Worm (Caenorhabditis elegans) whole organism, young adult: ENCODE results near the gene ubc-26.

ENCODE experiments used
- B0261.1 ChIP-seq: sonication (generic microtip); optimal IDR thresholded peaks from 2 replicates; lab custom pipeline; 2016; ENCODE audit warnings: mild to moderate bottlenecking, missing genetic modification characterization, moderate library complexity, missing compliant biosample characterization
- B0336.3 ChIP-seq: fragments of 200-800 bp; sonication (Bioruptor generic); IDR thresholded peaks from 2 replicates; pipeline ENCODE4 v1.3.6; 2022; ENCODE audit warnings: missing genetic modification characterization, missing compliant biosample characterization
- F10E7.11 ChIP-seq: sonication (generic microtip); optimal IDR thresholded peaks from 2 replicates; lab custom pipeline; 2017; ENCODE audit warnings: mild to moderate bottlenecking, missing genetic modification characterization, moderate library complexity, missing compliant biosample characterization
- F37B4.10 ChIP-seq: fragments of 200-800 bp; sonication (Bioruptor generic); IDR thresholded peaks from 2 replicates; pipeline ENCODE4 v1.3.6; 2022; ENCODE audit warnings: missing genetic modification characterization, missing compliant biosample characterization
- F55B11.4 ChIP-seq: sonication (generic microtip); optimal IDR thresholded peaks from 2 replicates; lab custom pipeline; 2016; ENCODE audit warnings: missing compliant biosample characterization, missing genetic modification characterization, borderline replicate concordance; ENCODE audit not compliant: insufficient read depth
- F57C9.4 ChIP-seq: sonication (generic microtip); optimal IDR thresholded peaks from 2 replicates; lab custom pipeline; 2017; ENCODE audit warnings: mild to moderate bottlenecking, missing genetic modification characterization, missing compliant biosample characterization
- K12H6.12 ChIP-seq: fragments of 200-800 bp; sonication (Bioruptor generic); optimal IDR thresholded peaks from 2 replicates; lab custom pipeline; 2018; ENCODE audit warnings: mild to moderate bottlenecking, missing genetic modification characterization, missing compliant biosample characterization
- Y53G8AR.9 ChIP-seq: fragments of 200-800 bp; sonication (Bioruptor generic); conservative IDR thresholded peaks from 2 replicates; pipeline ENCODE4 v1.3.6; 2022; ENCODE audit warnings: missing genetic modification reagents, missing genetic modification characterization, missing compliant biosample characterization
- ama-1 ChIP-seq, 3 experiments: fragments of 150-350 bp in 1 of 3; sonication (generic microtip) in 2 of 3; optimal IDR thresholded peaks; 2 replicates each; lab custom pipeline; 2014 to 2018; ENCODE audit warnings: missing biosample characterization in 2 of 3, missing genetic modification characterization in 2 of 3, missing genetic modification reagents in 2 of 3
- aptf-2 ChIP-seq: fragments of 200-800 bp; sonication (Bioruptor generic); conservative IDR thresholded peaks from 2 replicates; pipeline ENCODE4 v1.3.6; 2022; ENCODE audit warnings: missing genetic modification reagents, missing genetic modification characterization, missing compliant biosample characterization
- atf-7 ChIP-seq: sonication (generic microtip); optimal IDR thresholded peaks from 2 replicates; lab custom pipeline; 2017; ENCODE audit warnings: mild to moderate bottlenecking, missing genetic modification characterization, missing compliant biosample characterization
- bed-1 ChIP-seq: fragments of 200-800 bp; sonication (Bioruptor generic); IDR thresholded peaks from 2 replicates; pipeline ENCODE4 v1.3.6; 2022; ENCODE audit warnings: missing genetic modification reagents, missing genetic modification characterization, missing compliant biosample characterization
- ceh-40 ChIP-seq: fragments of 200-800 bp; sonication (Bioruptor generic); IDR thresholded peaks from 2 replicates; pipeline ENCODE4 v1.3.6; 2022; ENCODE audit warnings: missing genetic modification characterization, missing compliant biosample characterization
- ceh-91 ChIP-seq: fragments of 200-800 bp; sonication (Bioruptor generic); IDR thresholded peaks from 2 replicates; pipeline ENCODE4 v1.3.6; 2022; ENCODE audit warnings: missing genetic modification reagents, missing genetic modification characterization, missing compliant biosample characterization
- chd-7 ChIP-seq: sonication (generic microtip); optimal IDR thresholded peaks from 2 replicates; lab custom pipeline; 2016; ENCODE audit warnings: mild to moderate bottlenecking, missing genetic modification characterization, moderate library complexity, missing compliant biosample characterization
- dox-1 ChIP-seq: fragments of 200-800 bp; sonication (Bioruptor generic); IDR thresholded peaks from 2 replicates; pipeline ENCODE4 v1.3.6; 2022; ENCODE audit warnings: missing genetic modification reagents, missing genetic modification characterization, missing compliant biosample characterization
- dpl-1 ChIP-seq: fragments of 150-350 bp; optimal IDR thresholded peaks from 2 replicates; lab custom pipeline; 2014; ENCODE audit warnings: missing biosample characterization, missing genetic modification reagents, missing genetic modification characterization
- egl-44 ChIP-seq: fragments of 200-800 bp; sonication (Bioruptor generic); IDR thresholded peaks from 2 replicates; pipeline ENCODE4 v1.3.6; 2022; ENCODE audit warnings: missing genetic modification reagents, missing genetic modification characterization, missing compliant biosample characterization
- egrh-3 ChIP-seq: fragments of 200-800 bp; sonication (Bioruptor generic); IDR thresholded peaks from 2 replicates; pipeline ENCODE4 v1.3.6; 2022; ENCODE audit warnings: missing genetic modification reagents, missing genetic modification characterization, missing compliant biosample characterization
- fkh-3 ChIP-seq: sonication (generic microtip); optimal IDR thresholded peaks from 2 replicates; lab custom pipeline; 2016; ENCODE audit warnings: mild to moderate bottlenecking, missing genetic modification characterization, missing compliant biosample characterization
- hmg-1.2 ChIP-seq: fragments of 200-800 bp; sonication (Bioruptor generic); IDR thresholded peaks from 2 replicates; pipeline ENCODE4 v1.3.6; 2022; ENCODE audit warnings: missing genetic modification reagents, missing genetic modification characterization, missing compliant biosample characterization
- hrde-1 ChIP-seq: sonication (generic microtip); optimal IDR thresholded peaks from 2 replicates; lab custom pipeline; 2016; ENCODE audit warnings: missing genetic modification characterization, mild to moderate bottlenecking, missing compliant biosample characterization, moderate library complexity, missing genotype, missing genetic modification reagents, borderline replicate concordance
- let-526 ChIP-seq: fragments of 200-800 bp; sonication (Bioruptor generic); IDR thresholded peaks from 2 replicates; pipeline ENCODE4 v1.3.6; 2022; ENCODE audit warnings: missing genetic modification reagents, missing genetic modification characterization, missing compliant biosample characterization
- lin-54 ChIP-seq: fragments of 200-800 bp; sonication (Bioruptor generic); optimal IDR thresholded peaks from 2 replicates; lab custom pipeline; 2018; ENCODE audit warnings: mild to moderate bottlenecking, missing genetic modification characterization, missing compliant biosample characterization
- lir-1 ChIP-seq: fragments of 200-800 bp; sonication (Bioruptor generic); conservative IDR thresholded peaks from 2 replicates; pipeline ENCODE4 v1.3.6; 2022; ENCODE audit warnings: missing genetic modification reagents, missing genetic modification characterization, missing compliant biosample characterization
- lsl-1 ChIP-seq: fragments of 200-800 bp; sonication (Bioruptor generic); optimal IDR thresholded peaks from 2 replicates; lab custom pipeline; 2018; ENCODE audit warnings: mild to moderate bottlenecking, missing genetic modification characterization, moderate library complexity, missing compliant biosample characterization
- madf-6 ChIP-seq: fragments of 200-800 bp; sonication (Bioruptor generic); IDR thresholded peaks from 2 replicates; pipeline ENCODE4 v1.3.6; 2022; ENCODE audit warnings: missing genetic modification reagents, missing genetic modification characterization, missing compliant biosample characterization
- madf-8 ChIP-seq: fragments of 200-800 bp; sonication (Bioruptor generic); conservative IDR thresholded peaks from 2 replicates; pipeline ENCODE4 v1.3.6; 2022; ENCODE audit warnings: missing genetic modification reagents, missing genetic modification characterization, missing compliant biosample characterization
- mcd-1 ChIP-seq: fragments of 200-800 bp; sonication (Bioruptor generic); IDR thresholded peaks from 2 replicates; pipeline ENCODE4 v1.3.6; 2022; ENCODE audit warnings: missing genetic modification reagents, missing genetic modification characterization, missing compliant biosample characterization
- nfyb-1 ChIP-seq: fragments of 200-800 bp; sonication (Bioruptor generic); IDR thresholded peaks from 2 replicates; pipeline ENCODE4 v1.3.6; 2022; ENCODE audit warnings: missing genetic modification reagents, missing genetic modification characterization, missing compliant biosample characterization
- rcor-1 ChIP-seq: fragments of 200-800 bp; sonication (Bioruptor generic); IDR thresholded peaks from 2 replicates; pipeline ENCODE4 v1.3.6; 2022; ENCODE audit warnings: missing genetic modification reagents, missing genetic modification characterization, missing compliant biosample characterization
- rec-8 ChIP-seq, 2 experiments: sonication (generic microtip); optimal IDR thresholded peaks; 2 replicates each; lab custom pipeline; 2016; ENCODE audit warnings: mild to moderate bottlenecking in 2 of 2, missing genetic modification characterization in 2 of 2, missing genetic modification reagents in 2 of 2, missing genotype in 2 of 2, missing biosample characterization in 1 of 2, missing compliant biosample characterization in 1 of 2, moderate library complexity in 1 of 2
- repo-1 ChIP-seq: sonication (generic microtip); optimal IDR thresholded peaks from 2 replicates; lab custom pipeline; 2017; ENCODE audit warnings: mild to moderate bottlenecking, missing genetic modification characterization, missing compliant biosample characterization
- sea-2 ChIP-seq: fragments of 200-800 bp; sonication (Bioruptor generic); IDR thresholded peaks from 2 replicates; pipeline ENCODE4 v1.3.6; 2022; ENCODE audit warnings: missing genetic modification characterization, missing compliant biosample characterization
- snpc-1.3 ChIP-seq: sonication (generic microtip); optimal IDR thresholded peaks from 2 replicates; lab custom pipeline; 2017; ENCODE audit warnings: missing genetic modification characterization, mild to moderate bottlenecking, missing compliant biosample characterization, antibody characterized with exemption, moderate library complexity, missing genotype, missing genetic modification reagents; ENCODE audit not compliant: insufficient read depth
- tbp1 ChIP-seq: fragments of 200-800 bp; sonication (Bioruptor generic); optimal IDR thresholded peaks from 2 replicates; lab custom pipeline; 2018; ENCODE audit warnings: mild to moderate bottlenecking, missing genetic modification characterization, missing compliant biosample characterization
- unc-62 ChIP-seq: fragments of 150-350 bp; optimal IDR thresholded peaks from 2 replicates; lab custom pipeline; 2014; ENCODE audit warnings: missing biosample characterization, missing genetic modification reagents, missing genetic modification characterization
- zfh-2 ChIP-seq: fragments of 200-800 bp; sonication (Bioruptor generic); conservative IDR thresholded peaks from 2 replicates; pipeline ENCODE4 v1.3.6; 2022; ENCODE audit warnings: missing genetic modification reagents, missing genetic modification characterization, missing compliant biosample characterization
- ztf-18 ChIP-seq: sonication (generic microtip); optimal IDR thresholded peaks from 2 replicates; lab custom pipeline; 2016; ENCODE audit warnings: missing genotype, mild to moderate bottlenecking, missing genetic modification characterization, missing compliant biosample characterization
- ztf-22 ChIP-seq: fragments of 200-800 bp; sonication (Bioruptor generic); optimal IDR thresholded peaks from 2 replicates; lab custom pipeline; 2018; ENCODE audit warnings: mild to moderate bottlenecking, missing genetic modification characterization, moderate library complexity, missing compliant biosample characterization
- ztf-25 ChIP-seq: fragments of 200-800 bp; sonication (Bioruptor generic); IDR thresholded peaks from 2 replicates; pipeline ENCODE4 v1.3.6; 2022; ENCODE audit warnings: missing genetic modification reagents, missing genetic modification characterization, missing compliant biosample characterization
- ztf-3 ChIP-seq: fragments of 200-800 bp; sonication (Bioruptor generic); optimal IDR thresholded peaks from 2 replicates; lab custom pipeline; 2018; ENCODE audit warnings: mild to moderate bottlenecking, missing genetic modification characterization, missing compliant biosample characterization

The ubc-26 gene

ce11 chrII:2861385-2862099, 38.6 kb downstream of the ubc-26 start (continued):
- TF ChIP-seq ztf-22, result no peak
- TF ChIP-seq snpc-1.3 (tag; lab: Kevin White, UChicago), result peak; percentile 30

DNA sequence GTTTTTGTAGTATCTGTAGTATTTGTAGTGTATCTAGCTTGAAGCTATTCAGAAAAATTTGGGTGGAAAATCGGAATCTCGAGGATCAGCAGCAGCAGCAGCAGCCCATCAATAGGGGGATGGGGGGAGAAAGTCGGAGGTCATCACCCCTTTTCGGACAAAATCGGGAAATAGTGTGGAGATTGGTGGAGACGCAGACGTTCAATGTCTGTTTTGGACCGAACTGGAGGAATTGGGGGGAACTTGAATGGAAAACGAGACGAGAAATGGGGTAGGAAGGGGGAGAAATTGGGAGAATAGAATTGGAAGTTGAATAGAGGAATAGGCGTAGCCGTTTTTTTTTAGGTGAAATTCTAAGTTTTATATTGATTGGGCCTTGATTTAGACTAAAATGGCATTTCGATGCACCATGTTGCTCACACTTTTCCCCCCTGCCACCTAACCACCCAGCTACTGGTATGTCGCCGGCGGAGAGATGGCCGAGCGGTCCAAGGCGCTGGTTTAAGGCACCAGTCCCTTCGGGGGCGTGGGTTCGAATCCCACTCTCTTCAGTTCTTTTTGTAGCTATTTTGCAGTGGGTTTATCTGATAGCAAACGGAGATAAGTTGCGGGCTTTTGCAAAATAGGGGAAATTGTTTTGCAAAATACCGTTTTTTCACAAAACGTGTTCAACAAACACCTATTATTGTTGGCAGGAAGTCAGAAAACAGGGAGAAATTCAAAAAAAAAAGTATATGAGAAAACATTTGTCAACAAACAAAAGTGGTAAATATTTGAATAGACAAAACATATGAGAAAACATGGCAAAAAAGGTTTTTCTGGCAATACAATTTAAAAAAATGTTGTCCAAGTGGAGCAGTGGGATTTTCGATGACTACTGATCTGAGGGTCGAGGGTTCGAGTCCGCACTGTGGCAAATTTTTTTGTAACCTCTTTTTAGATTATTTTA, 40.0 kb downstream of the ubc-26 start:
- TF ChIP-seq rcor-1 (GFP tag; lab: Robert Waterston, UW) (peak; percentile 29; the same call in 1 of the 2 replicates), aptf-2 (GFP tag; lab: Robert Waterston, UW) (no peak), dox-1 (no peak; the same call in 1 of the 2 replicates), unc-62 (GFP tag; lab: Kevin White, UChicago) (no peak), F10E7.11 (tag; lab: Kevin White, UChicago) (no peak), ztf-18 (tag; lab: Kevin White, UChicago) (peak; percentile 59), F37B4.10 (GFP tag; lab: Robert Waterston, UW) (no peak), ceh-40 (GFP tag; lab: Robert Waterston, UW) (no peak), chd-7 (tag; lab: Kevin White, UChicago) (peak; percentile 19), hrde-1 (tag; lab: Kevin White, UChicago) (no peak), B0336.3 (GFP tag; lab: Robert Waterston, UW) (peak; percentile 46; the same call in 1 of the 2 replicates), egrh-3 (GFP tag; lab: Robert Waterston, UW) (peak; percentile 43; the same call in 1 of the 2 replicates), madf-8 (no peak), ama-1 (optimal IDR thresholded peaks at IDR 0.05; lab: Kevin White, UChicago) (no peak), ama-1 (GFP tag; optimal IDR thresholded peaks at IDR 0.05; lab: Kevin White, UChicago) (peak in 1 of 2 experiments; percentile 53), lin-54 (GFP tag; lab: Kevin White, UChicago) (peak; percentile 17), rec-8 (tag; optimal IDR thresholded peaks at IDR 0.05; lab: Kevin White, UChicago) (peak; percentile 37 to 55), atf-7 (no peak), mcd-1 (peak; percentile 35; the same call in 1 of the 2 replicates), F57C9.4 (no peak), ztf-3 (no peak), lir-1 (GFP tag; lab: Robert Waterston, UW) (0 out of 2 replicates have a peak, but pooled peaks have one; percentile 17), sea-2 (no peak), Y53G8AR.9 (GFP tag; lab: Robert Waterston, UW) (no peak), nfyb-1 (GFP tag; lab: Robert Waterston, UW) (peak; percentile 67; the same call in 1 of the 2 replicates), hmg-1.2 (GFP tag; lab: Robert Waterston, UW) (peak; percentile 68), ceh-91 (no peak), bed-1 (no peak), dpl-1 (GFP tag; lab: Kevin White, UChicago) (no peak), F55B11.4 (tag; lab: Kevin White, UChicago) (no peak), egl-44 (0 out of 2 replicates have a peak, but pooled peaks have one; percentile 30), lsl-1 (GFP tag; lab: Kevin White, UChicago) (peak; percentile 33), madf-6 (peak; percentile 40), fkh-3 (tag; lab: Kevin White, UChicago) (no peak), K12H6.12 (tag; lab: Kevin White, UChicago) (no peak), ztf-25 (GFP tag; lab: Robert Waterston, UW) (0 out of 2 replicates have a peak, but pooled peaks have one; percentile 25), zfh-2 (GFP tag; lab: Robert Waterston, UW) (peak; percentile 62), tbp1 (GFP tag; lab: Kevin White, UChicago) (peak; percentile 91), repo-1 (tag; lab: Kevin White, UChicago) (no peak), B0261.1 (tag; lab: Kevin White, UChicago) (peak; percentile 83), let-526 (GFP tag; lab: Robert Waterston, UW) (peak; percentile 73; the same call in 1 of the 2 replicates)
